Worm (Caenorhabditis elegans) whole organism, early embryonic: Measurements from ENCODE around the gene srd-26.

Experiments
- B0310.2 ChIP-seq: sonication (generic microtip); optimal IDR thresholded peaks from 2 replicates; lab custom pipeline; 2016; ENCODE audit warnings: mild to moderate bottlenecking, missing genetic modification characterization, missing compliant biosample characterization
- F13C5.2 ChIP-seq: sonication (generic microtip); optimal IDR thresholded peaks from 2 replicates; lab custom pipeline; 2017; ENCODE audit warnings: mild to moderate bottlenecking, missing genetic modification characterization, inconsistent platforms, missing compliant biosample characterization
- aly-1 ChIP-seq: sonication (generic microtip); optimal IDR thresholded peaks from 2 replicates; lab custom pipeline; 2016; ENCODE audit warnings: missing genetic modification characterization, missing compliant biosample characterization
- ama-1 ChIP-seq: fragments of 150-350 bp; optimal IDR thresholded peaks from 2 replicates; lab custom pipeline; 2014
- ceh-13 ChIP-seq: fragments of 200-800 bp; sonication (Bioruptor generic); optimal IDR thresholded peaks from 2 replicates; lab custom pipeline; 2018; ENCODE audit warnings: mild to moderate bottlenecking, missing genetic modification characterization, missing compliant biosample characterization
- ceh-36 ChIP-seq: sonication (generic microtip); optimal IDR thresholded peaks from 2 replicates; lab custom pipeline; 2016; ENCODE audit warnings: missing genetic modification characterization, inconsistent platforms, missing compliant biosample characterization
- ets-7 ChIP-seq: sonication (generic microtip); optimal IDR thresholded peaks from 2 replicates; lab custom pipeline; 2016; ENCODE audit warnings: missing genotype, missing genetic modification characterization, missing compliant biosample characterization
- flt-1 ChIP-seq: fragments of 200-800 bp; sonication (Bioruptor generic); IDR thresholded peaks from 2 replicates; pipeline ENCODE4 v1.3.6; 2022; ENCODE audit warnings: missing genetic modification characterization, missing compliant biosample characterization
- hmbx-1 ChIP-seq: sonication (generic microtip); optimal IDR thresholded peaks from 2 replicates; lab custom pipeline; 2016; ENCODE audit warnings: mild to moderate bottlenecking, missing genetic modification characterization, missing compliant biosample characterization
- hmg-4 ChIP-seq: fragments of 200-800 bp; sonication (Bioruptor generic); optimal IDR thresholded peaks from 2 replicates; lab custom pipeline; 2018; ENCODE audit warnings: mild to moderate bottlenecking, missing genetic modification characterization, missing compliant biosample characterization
- hnd-1 ChIP-seq: sonication (generic microtip); optimal IDR thresholded peaks from 2 replicates; lab custom pipeline; 2016; ENCODE audit warnings: missing genetic modification characterization, missing compliant biosample characterization
- pes-1 ChIP-seq: fragments of 200-800 bp; sonication (Bioruptor generic); IDR thresholded peaks from 2 replicates; pipeline ENCODE4 v1.3.6; 2022; ENCODE audit warnings: missing genetic modification reagents, missing genetic modification characterization, missing compliant biosample characterization
- scrt-1 ChIP-seq: fragments of 200-800 bp; sonication (Bioruptor generic); IDR thresholded peaks from 2 replicates; pipeline ENCODE4 v1.3.6; 2022; ENCODE audit warnings: missing genetic modification characterization, missing compliant biosample characterization
- sea-1 ChIP-seq: fragments of 200-800 bp; sonication (Bioruptor generic); conservative IDR thresholded peaks from 2 replicates; pipeline ENCODE4 v1.3.6; 2022; ENCODE audit warnings: missing genetic modification characterization, missing compliant biosample characterization
- tbx-11 ChIP-seq: fragments of 200-800 bp; sonication (Bioruptor generic); IDR thresholded peaks from 2 replicates; pipeline ENCODE4 v1.3.6; 2022; ENCODE audit warnings: missing genetic modification characterization, missing compliant biosample characterization
- tbx-37 ChIP-seq: fragments of 200-800 bp; sonication (Bioruptor generic); conservative IDR thresholded peaks from 2 replicates; pipeline ENCODE4 v1.3.6; 2022; ENCODE audit warnings: missing genetic modification reagents, missing genetic modification characterization, missing compliant biosample characterization
- tra-4 ChIP-seq: sonication (generic microtip); optimal IDR thresholded peaks from 2 replicates; lab custom pipeline; 2017; ENCODE audit warnings: missing genetic modification characterization, missing compliant biosample characterization

srd-26 gene

DNA sequence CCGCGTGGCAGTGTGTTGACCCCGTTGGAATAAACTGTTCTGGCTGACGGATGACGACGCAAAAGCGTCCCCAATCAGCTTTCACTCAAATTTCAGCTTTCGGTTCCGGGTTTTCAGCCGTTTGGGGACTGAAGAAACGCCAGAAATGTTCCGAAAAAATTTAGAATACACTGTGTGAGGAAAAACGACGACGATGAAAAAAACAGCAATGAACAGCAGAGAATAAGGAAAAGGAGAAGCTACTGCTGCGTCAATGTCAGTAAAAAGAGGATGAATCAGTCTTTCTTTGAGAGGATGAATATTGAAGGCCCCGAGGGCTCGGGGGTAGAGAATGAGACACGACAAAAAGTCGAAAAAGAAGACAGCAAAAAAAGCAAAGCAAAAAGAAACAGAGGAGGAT, 34.0 kb downstream of the srd-26 start:
- TF ChIP-seq ceh-36 (tag; lab: Kevin White, UChicago): no peak

DNA sequence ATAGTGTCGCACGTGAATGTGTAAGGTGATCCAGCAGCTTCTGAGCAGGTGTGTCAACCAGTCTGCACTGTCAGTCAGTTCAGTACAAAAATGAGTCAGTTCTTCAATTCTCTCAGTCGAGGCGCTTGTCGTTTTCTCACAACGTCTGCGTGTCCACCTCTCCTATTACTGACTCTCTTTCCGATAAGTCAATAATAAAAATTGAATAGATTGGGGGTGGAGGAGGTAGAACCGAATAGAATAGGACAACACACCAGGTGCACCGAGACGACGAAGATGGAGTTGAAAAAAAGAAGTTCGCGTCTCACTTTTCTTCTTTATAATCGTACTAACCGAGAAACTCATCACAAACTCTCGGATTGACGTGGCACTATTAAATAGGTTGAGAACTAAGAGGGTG, 35.0 kb downstream of the srd-26 start:
- no peak for TF ChIP-seq F13C5.2 (tag; lab: Kevin White, UChicago)
- TF ChIP-seq tbx-37 (GFP tag; lab: Robert Waterston, UW): no peak
- TF ChIP-seq flt-1 (GFP tag; lab: Robert Waterston, UW): no peak
- TF ChIP-seq tra-4 (tag; lab: Kevin White, UChicago): no peak
- TF ChIP-seq hnd-1: no peak
- no peak for TF ChIP-seq ceh-36 (tag; lab: Kevin White, UChicago)
- TF ChIP-seq pes-1: no peak
- no peak for TF ChIP-seq sea-1 (GFP tag; lab: Robert Waterston, UW)
- no peak for TF ChIP-seq ceh-13
- TF ChIP-seq ets-7 (tag; lab: Kevin White, UChicago): no peak
- TF ChIP-seq tbx-11 (GFP tag; lab: Robert Waterston, UW): no peak
- no peak for TF ChIP-seq aly-1 (tag; lab: Kevin White, UChicago)
- TF ChIP-seq hmg-4: no peak
- TF ChIP-seq B0310.2 (tag; lab: Kevin White, UChicago): no peak
- no peak for TF ChIP-seq hmbx-1
- no peak for TF ChIP-seq scrt-1 (GFP tag; lab: Robert Waterston, UW)
- no peak for TF ChIP-seq ama-1 (lab: Kevin White, UChicago)

DNA sequence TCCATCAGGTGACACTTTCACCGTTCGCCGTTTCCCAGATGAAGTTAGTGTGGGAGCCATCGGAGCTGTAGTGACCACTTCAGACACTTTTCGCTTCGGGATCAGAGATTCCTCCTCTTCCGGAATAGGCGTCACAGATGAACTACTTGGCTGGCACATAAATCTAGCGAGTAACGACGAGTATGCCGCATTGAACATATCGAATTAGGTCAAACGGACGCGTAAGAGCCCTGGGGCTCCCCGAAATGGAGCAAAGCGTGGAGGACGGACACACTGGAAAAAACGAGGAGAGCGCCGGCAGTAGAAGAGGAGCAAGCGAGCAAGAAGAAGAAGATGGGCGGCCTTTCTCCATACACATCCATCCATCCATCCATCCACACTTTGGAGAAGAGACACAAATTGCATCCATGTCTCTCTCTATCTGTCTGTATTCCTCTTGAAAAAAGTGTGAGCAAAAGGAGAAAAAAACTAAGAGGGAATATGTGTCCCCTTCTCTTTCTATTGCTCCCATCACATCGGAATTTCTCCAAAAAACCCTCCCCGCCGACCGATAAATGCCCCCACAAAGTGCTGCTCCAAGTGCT, 36.4 kb downstream of the srd-26 start:
- TF ChIP-seq sea-1 (GFP tag; lab: Robert Waterston, UW) (no peak), aly-1 (tag; lab: Kevin White, UChicago) (no peak), ceh-36 (tag; lab: Kevin White, UChicago) (no peak), flt-1 (GFP tag; lab: Robert Waterston, UW) (no peak), hmg-4 (no peak), ets-7 (tag; lab: Kevin White, UChicago) (no peak), pes-1 (no peak), tra-4 (tag; lab: Kevin White, UChicago) (no peak), tbx-37 (GFP tag; lab: Robert Waterston, UW) (no peak), ama-1 (lab: Kevin White, UChicago) (no peak), ceh-13 (no peak), tbx-11 (GFP tag; lab: Robert Waterston, UW) (no peak), hnd-1 (no peak), hmbx-1 (no peak), F13C5.2 (tag; lab: Kevin White, UChicago) (no peak), scrt-1 (GFP tag; lab: Robert Waterston, UW) (no peak), B0310.2 (tag; lab: Kevin White, UChicago) (no peak)

DNA sequence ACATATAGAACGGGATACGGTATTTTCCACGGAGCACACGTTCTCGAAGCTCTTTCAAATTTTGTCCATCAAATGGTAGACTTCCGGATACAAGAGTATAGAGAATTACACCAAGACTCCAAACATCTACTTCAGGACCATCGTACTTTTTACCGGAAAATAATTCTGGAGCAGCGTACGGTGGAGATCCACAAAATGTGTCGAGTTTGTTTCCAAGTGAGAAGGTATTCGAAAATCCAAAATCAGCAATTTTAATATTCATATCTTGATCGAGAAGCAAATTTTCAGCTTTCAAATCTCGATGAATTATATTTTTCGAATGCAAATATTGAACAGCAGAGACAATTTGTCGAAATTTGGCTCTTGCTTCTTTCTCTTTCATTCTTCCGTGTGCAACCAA, 39.6 kb downstream of the srd-26 start:
- TF ChIP-seq hnd-1 (no peak), ama-1 (lab: Kevin White, UChicago) (no peak), tra-4 (tag; lab: Kevin White, UChicago) (no peak), scrt-1 (GFP tag; lab: Robert Waterston, UW) (no peak), pes-1 (no peak), tbx-37 (GFP tag; lab: Robert Waterston, UW) (no peak), hmbx-1 (no peak), flt-1 (GFP tag; lab: Robert Waterston, UW) (no peak), ceh-36 (tag; lab: Kevin White, UChicago) (no peak)

- TF ChIP-seq tra-4 (tag; lab: Kevin White, UChicago) (no peak), hmbx-1 (no peak), hmg-4 (no peak), pes-1 (no peak), F13C5.2 (tag; lab: Kevin White, UChicago) (no peak), ets-7 (tag; lab: Kevin White, UChicago) (no peak), hnd-1 (no peak), ceh-36 (tag; lab: Kevin White, UChicago) (no peak)
These were observed 42.1 kb downstream of the srd-26 start for ce11 chrV:14120674-14121073.
